Worm (Caenorhabditis elegans) whole organism, midembryonic: Measurements from ENCODE around the gene srd-1.

Experiments used
- cog-1 ChIP-seq: sonication (generic microtip); optimal IDR thresholded peaks from 2 replicates; lab custom pipeline; 2016; ENCODE audit warnings: missing genetic modification characterization, missing compliant biosample characterization
- med-1 ChIP-seq: sonication (generic microtip); optimal IDR thresholded peaks from 2 replicates; lab custom pipeline; 2017; ENCODE audit warnings: missing genetic modification characterization, mild to moderate bottlenecking, missing compliant biosample characterization, antibody characterized with exemption, missing genetic modification reagents; ENCODE audit not compliant: insufficient read depth
- ref-1 ChIP-seq: fragments of 200-800 bp; sonication (Bioruptor generic); conservative IDR thresholded peaks from 2 replicates; pipeline ENCODE4 v1.3.6; 2022; ENCODE audit warnings: missing genetic modification reagents, missing genetic modification characterization, missing compliant biosample characterization
- tab-1 ChIP-seq: fragments of 200-800 bp; sonication (Bioruptor generic); IDR thresholded peaks from 2 replicates; pipeline ENCODE4 v1.3.6; 2022; ENCODE audit warnings: missing genetic modification characterization, missing compliant biosample characterization
- ztf-29 ChIP-seq: fragments of 200-800 bp; sonication (Bioruptor generic); IDR thresholded peaks from 2 replicates; pipeline ENCODE4 v1.3.6; 2022; ENCODE audit warnings: missing genetic modification reagents, missing genetic modification characterization, missing compliant biosample characterization

DNA sequence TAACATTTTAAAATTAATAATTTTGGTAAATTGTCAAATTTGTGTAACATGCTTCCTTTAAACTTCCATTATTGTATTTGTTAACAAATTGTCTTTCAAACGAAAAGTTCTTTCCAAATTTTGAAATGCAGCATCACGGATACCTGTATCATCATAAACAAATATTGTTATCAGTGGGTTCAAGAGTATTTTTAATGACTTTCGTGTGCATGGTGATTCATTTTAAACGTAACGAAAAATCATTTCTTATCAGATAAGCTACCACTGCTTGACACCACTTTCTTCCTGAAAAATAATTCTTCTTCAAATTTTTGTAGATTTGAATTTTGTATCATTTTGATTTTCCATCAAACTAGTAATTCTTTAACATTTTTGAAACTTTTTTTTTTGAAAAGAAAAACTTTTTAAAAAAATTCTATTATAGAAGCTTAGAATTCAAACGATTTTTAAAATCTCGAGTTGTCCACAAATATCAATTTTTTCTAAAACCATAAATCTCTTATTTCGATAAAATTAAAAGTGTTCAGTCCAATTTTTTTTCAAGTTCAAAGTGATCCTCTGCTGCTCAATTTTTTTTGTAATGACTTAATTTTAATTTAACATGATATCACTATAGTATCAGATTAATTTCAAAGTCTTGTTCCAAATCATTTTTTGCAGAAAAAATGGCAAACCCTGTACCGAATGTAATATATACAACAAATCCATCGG, 48.1 kb downstream of the srd-1 start, which contains the start of gene F27E5.9:
- no peak for TF ChIP-seq tab-1 (GFP tag; lab: Robert Waterston, UW)
- no peak for TF ChIP-seq ref-1 (GFP tag; lab: Robert Waterston, UW)
- no peak for TF ChIP-seq cog-1 (tag; lab: Kevin White, UChicago)
- no peak for TF ChIP-seq med-1 (GFP tag; lab: Kevin White, UChicago)
- TF ChIP-seq ztf-29, result no peak
